Worm (Caenorhabditis elegans) whole organism, midembryonic: ENCODE data around the gene F36D4.4.

ENCODE experiments used
- T22C8.4 ChIP-seq: fragments of 200-800 bp; sonication (Bioruptor generic); IDR thresholded peaks from 2 replicates; pipeline ENCODE4 v1.3.6; 2022; ENCODE audit warnings: missing genetic modification characterization, missing compliant biosample characterization
- cog-1 ChIP-seq: sonication (generic microtip); optimal IDR thresholded peaks from 2 replicates; lab custom pipeline; 2016; ENCODE audit warnings: missing genetic modification characterization, missing compliant biosample characterization
- flt-1 ChIP-seq: fragments of 200-800 bp; sonication (Bioruptor generic); IDR thresholded peaks from 2 replicates; pipeline ENCODE4 v1.3.6; 2022; ENCODE audit warnings: missing genetic modification characterization, missing compliant biosample characterization
- klf-2 ChIP-seq: fragments of 200-800 bp; sonication (Bioruptor generic); conservative IDR thresholded peaks from 2 replicates; pipeline ENCODE4 v1.3.6; 2022; ENCODE audit warnings: missing genetic modification reagents, missing genetic modification characterization, missing compliant biosample characterization
- med-1 ChIP-seq: sonication (generic microtip); optimal IDR thresholded peaks from 2 replicates; lab custom pipeline; 2017; ENCODE audit warnings: missing genetic modification characterization, mild to moderate bottlenecking, missing compliant biosample characterization, antibody characterized with exemption, missing genetic modification reagents; ENCODE audit not compliant: insufficient read depth
- ref-1 ChIP-seq: fragments of 200-800 bp; sonication (Bioruptor generic); conservative IDR thresholded peaks from 2 replicates; pipeline ENCODE4 v1.3.6; 2022; ENCODE audit warnings: missing genetic modification reagents, missing genetic modification characterization, missing compliant biosample characterization
- tab-1 ChIP-seq: fragments of 200-800 bp; sonication (Bioruptor generic); IDR thresholded peaks from 2 replicates; pipeline ENCODE4 v1.3.6; 2022; ENCODE audit warnings: missing genetic modification characterization, missing compliant biosample characterization
- ztf-23 ChIP-seq: fragments of 200-800 bp; sonication (Bioruptor generic); IDR thresholded peaks from 2 replicates; pipeline ENCODE4 v1.3.6; 2022; ENCODE audit warnings: missing genetic modification reagents, missing genetic modification characterization, missing compliant biosample characterization
- ztf-29 ChIP-seq: fragments of 200-800 bp; sonication (Bioruptor generic); IDR thresholded peaks from 2 replicates; pipeline ENCODE4 v1.3.6; 2022; ENCODE audit warnings: missing genetic modification reagents, missing genetic modification characterization, missing compliant biosample characterization

Gene F36D4.4

DNA sequence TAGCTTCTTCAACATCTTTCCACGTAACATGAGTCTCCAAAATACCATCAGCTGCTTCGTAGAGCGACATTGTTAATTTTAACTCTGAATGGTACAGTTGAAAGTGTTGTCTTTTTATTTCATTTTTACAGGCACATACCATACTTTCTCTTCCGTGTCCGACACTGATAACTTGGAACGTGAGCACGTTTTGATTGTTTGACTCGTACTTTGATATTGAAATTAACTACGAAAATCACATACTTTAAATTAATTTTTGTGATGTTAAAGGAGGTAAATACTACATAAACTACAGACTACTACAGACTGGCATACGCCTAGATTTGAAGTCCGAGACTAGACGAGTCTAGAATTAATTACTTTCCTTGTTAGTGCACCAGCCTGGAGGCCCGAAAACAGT lies 36.1 kb downstream of the F36D4.4 start, which contains the start of gene E02C12.10:
TSS of gene E02C12.10 (minus strand) at position 75 of the 400 bp plus-strand sequence.
- TF ChIP-seq ztf-29 (GFP tag; lab: Robert Waterston, UW) (no peak), T22C8.4 (GFP tag; lab: Robert Waterston, UW) (no peak), med-1 (no peak), klf-2 (GFP tag; lab: Robert Waterston, UW) (no peak), flt-1 (GFP tag; lab: Robert Waterston, UW) (no peak), cog-1 (tag; lab: Kevin White, UChicago) (no peak), ztf-23 (GFP tag; lab: Robert Waterston, UW) (no peak), tab-1 (no peak), ref-1 (no peak)

ce11 chrV:9376417-9376816 lies 38.0 kb downstream of the F36D4.4 start, which contains the start of gene E02C12.19:
Gene E02C12.19 (minus strand): TSS chrV:9376517.
- TF ChIP-seq tab-1: no peak
- no peak for TF ChIP-seq flt-1 (GFP tag; lab: Robert Waterston, UW)
- no peak for TF ChIP-seq ztf-23 (GFP tag; lab: Robert Waterston, UW)
- TF ChIP-seq T22C8.4 (GFP tag; lab: Robert Waterston, UW): no peak

DNA sequence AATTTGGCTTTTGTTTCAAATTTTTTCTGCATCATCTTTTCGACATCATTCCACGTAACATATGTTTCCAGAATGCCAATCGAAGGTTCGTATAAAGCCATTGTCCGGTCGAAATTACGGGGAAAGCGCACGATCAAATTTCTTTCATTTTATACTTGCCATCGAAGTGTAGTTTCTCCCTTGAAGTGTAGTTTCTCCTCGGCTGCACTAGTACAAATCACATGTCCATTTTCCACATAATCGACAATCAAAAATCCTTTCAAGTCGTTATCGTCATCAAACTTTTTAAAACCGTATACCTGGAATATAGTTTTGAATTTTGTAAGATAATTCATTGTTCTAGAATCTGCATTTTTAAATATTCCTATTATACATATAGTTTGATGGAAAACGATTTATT lies 39.0 kb downstream of the F36D4.4 start, which contains the start of gene E02C12.9:
TSS of gene E02C12.9 (minus strand) at position 101 of the 400 bp plus-strand sequence.
- TF ChIP-seq med-1 (no peak), tab-1 (no peak), ref-1 (no peak), klf-2 (GFP tag; lab: Robert Waterston, UW) (no peak), cog-1 (tag; lab: Kevin White, UChicago) (no peak), flt-1 (GFP tag; lab: Robert Waterston, UW) (no peak), T22C8.4 (GFP tag; lab: Robert Waterston, UW) (no peak), ztf-23 (GFP tag; lab: Robert Waterston, UW) (no peak), ztf-29 (GFP tag; lab: Robert Waterston, UW) (no peak)

- TF ChIP-seq flt-1 (GFP tag; lab: Robert Waterston, UW) (no peak), med-1 (no peak), tab-1 (no peak), ref-1 (no peak), cog-1 (tag; lab: Kevin White, UChicago) (no peak)
These were observed 40.9 kb downstream of the F36D4.4 start, which contains the start of gene E02C12.8 for ce11 chrV:9373473-9373872. Gene E02C12.8 (minus strand): TSS chrV:9373613.

DNA sequence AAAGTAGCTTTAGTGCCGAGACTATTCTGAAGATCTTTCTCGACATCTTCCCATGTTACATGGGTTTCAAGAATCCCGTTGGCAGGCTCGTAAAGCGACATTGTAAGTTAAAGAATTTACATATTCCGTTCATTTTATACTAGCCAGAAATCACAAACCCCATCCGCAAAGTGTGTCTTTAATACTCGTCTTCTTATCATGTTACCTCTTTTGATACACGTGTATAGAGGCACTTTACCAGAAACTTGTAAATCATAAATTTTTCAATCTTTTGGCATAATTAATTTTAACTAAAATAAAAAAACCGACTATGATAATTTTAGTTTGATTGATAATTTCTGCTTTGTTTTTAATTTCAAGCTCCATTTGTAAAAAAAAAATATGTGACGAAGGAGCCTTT lies 43.4 kb downstream of the F36D4.4 start, which contains the start of gene E02C12.6:
TSS of gene E02C12.6 (minus strand) at position 101 of the 400 bp plus-strand sequence.
- TF ChIP-seq ztf-23 (GFP tag; lab: Robert Waterston, UW): no peak
- TF ChIP-seq ztf-29 (GFP tag; lab: Robert Waterston, UW): no peak
- TF ChIP-seq T22C8.4 (GFP tag; lab: Robert Waterston, UW): no peak
- TF ChIP-seq ref-1: no peak
- no peak for TF ChIP-seq cog-1 (tag; lab: Kevin White, UChicago)
- no peak for TF ChIP-seq klf-2 (GFP tag; lab: Robert Waterston, UW)
- TF ChIP-seq flt-1 (GFP tag; lab: Robert Waterston, UW): no peak
- TF ChIP-seq tab-1: no peak
- no peak for TF ChIP-seq med-1

ce11 chrV:9359674-9360073 lies 54.7 kb downstream of the F36D4.4 start, which contains the start of gene gpa-3:
Gene gpa-3 (minus strand): TSS chrV:9359774.
- TF ChIP-seq flt-1 (GFP tag; lab: Robert Waterston, UW) (no peak), tab-1 (no peak)

ce11 chrV:9356345-9356744 lies 58.1 kb downstream of the F36D4.4 start, which contains the start of gene ttr-49:
Gene ttr-49 (minus strand): TSS chrV:9356515.
- TF ChIP-seq med-1 (no peak), flt-1 (GFP tag; lab: Robert Waterston, UW) (no peak), tab-1 (no peak)

DNA sequence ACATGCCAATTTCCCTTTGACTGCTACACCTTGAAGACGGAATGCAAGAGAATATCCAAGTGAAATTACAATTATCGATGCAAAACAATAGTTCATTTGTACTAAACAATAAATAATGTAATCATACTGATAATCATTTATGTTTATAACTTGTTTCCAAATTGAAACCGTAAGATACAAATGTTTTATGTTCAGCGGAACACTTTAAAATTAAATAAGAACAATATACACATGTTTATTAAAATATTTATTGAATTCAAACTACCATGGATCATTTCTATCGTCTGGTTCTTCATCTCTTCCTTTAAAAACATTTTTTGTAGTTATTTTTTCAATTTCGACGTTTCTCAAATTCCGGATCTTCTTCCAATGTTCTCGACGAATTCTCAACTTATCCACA lies 59.0 kb downstream of the F36D4.4 start, which contains the start of gene ttr-40:
TSS of gene ttr-40 (minus strand) at position 101 of the 400 bp plus-strand sequence.
- no peak for TF ChIP-seq ztf-29 (GFP tag; lab: Robert Waterston, UW)
- no peak for TF ChIP-seq cog-1 (tag; lab: Kevin White, UChicago)
- TF ChIP-seq T22C8.4 (GFP tag; lab: Robert Waterston, UW): no peak
- no peak for TF ChIP-seq ztf-23 (GFP tag; lab: Robert Waterston, UW)
- TF ChIP-seq flt-1 (GFP tag; lab: Robert Waterston, UW): no peak
- no peak for TF ChIP-seq tab-1
- no peak for TF ChIP-seq med-1
- TF ChIP-seq klf-2 (GFP tag; lab: Robert Waterston, UW): no peak
- no peak for TF ChIP-seq ref-1

ce11 chrV:9352947-9353346 lies 61.5 kb downstream of the F36D4.4 start, which contains the start of gene srx-46:
Gene srx-46 (plus strand): TSS chrV:9353247.
- TF ChIP-seq T22C8.4 (GFP tag; lab: Robert Waterston, UW) (no peak), ztf-23 (GFP tag; lab: Robert Waterston, UW) (no peak), ztf-29 (GFP tag; lab: Robert Waterston, UW) (no peak), ref-1 (no peak), flt-1 (GFP tag; lab: Robert Waterston, UW) (no peak), cog-1 (tag; lab: Kevin White, UChicago) (no peak), klf-2 (GFP tag; lab: Robert Waterston, UW) (no peak), med-1 (no peak), tab-1 (no peak)
